Fruit fly (Drosophila melanogaster): ENCODE measurements around the gene TbCMF46.

dm6 chr2L:9943521-9943920 is 18.9 kb upstream of the TbCMF46 start:
- TF ChIP-seq insv (optimal IDR thresholded peaks at IDR 0.05) (no peak), psq (optimal IDR thresholded peaks at IDR 0.05) (no peak), ttk (optimal IDR thresholded peaks at IDR 0.05) (no peak)

All from Kc167 (cell line).